Fruit fly (Drosophila melanogaster): ENCODE results near the gene CG2113.

CG2113 gene

dm6 chr3L:2994872-2995271 lies at the start of gene CG2113:
Gene CG2113 (plus strand): TSS chr3L:2995172.
- TF ChIP-seq CG17801 (GFP tag; optimal IDR thresholded peaks at IDR 0.05; ENCODE audit: partially characterized antibody), result no peak

dm6 chr3L:2951518-2951917 lies 43.5 kb upstream of the CG2113 start, which contains the start of gene CG32846:
Gene CG32846 (minus strand): TSS chr3L:2951618.
- no peak for TF ChIP-seq CG17801 (GFP tag; optimal IDR thresholded peaks at IDR 0.05; ENCODE audit: partially characterized antibody)

dm6 chr3L:2960949-2961584 lies 33.9 kb upstream of the CG2113 start, which contains the start of the genes CG34025 and Or63a:
Gene CG34025 (minus strand): TSS chr3L:2961049.
Gene Or63a (plus strand): TSS chr3L:2961534.
- no peak for TF ChIP-seq CG17801 (GFP tag; optimal IDR thresholded peaks at IDR 0.05; ENCODE audit: partially characterized antibody)

- peak; percentile 73 for TF ChIP-seq CG17801 (GFP tag; optimal IDR thresholded peaks at IDR 0.05; ENCODE audit: partially characterized antibody)
Measured at dm6 chr3L:2980856-2981255, 14.1 kb upstream of the CG2113 start, which contains the start of gene CPT2. Gene CPT2 (plus strand): TSS chr3L:2981022.

dm6 chr3L:2986302-2986701 lies 8.7 kb upstream of the CG2113 start:
- TF ChIP-seq CG17801 (GFP tag; optimal IDR thresholded peaks at IDR 0.05; ENCODE audit: partially characterized antibody), result no peak

- no peak for TF ChIP-seq CG17801 (GFP tag; optimal IDR thresholded peaks at IDR 0.05; ENCODE audit: partially characterized antibody)
Measured at dm6 chr3L:2987749-2988148, 7.2 kb upstream of the CG2113 start.

- no peak for TF ChIP-seq CG17801 (GFP tag; optimal IDR thresholded peaks at IDR 0.05; ENCODE audit: partially characterized antibody)
Measured at dm6 chr3L:3001445-3001844, 6.5 kb downstream of the CG2113 start, which contains the start of gene FMRFaR. Gene FMRFaR (plus strand): TSS chr3L:3001716.

- TF ChIP-seq CG17801 (GFP tag; optimal IDR thresholded peaks at IDR 0.05; ENCODE audit: partially characterized antibody), result no peak
Measured at dm6 chr3L:3013496-3013895, 18.5 kb downstream of the CG2113 start.

dm6 chr3L:3015969-3016368 lies 21.0 kb downstream of the CG2113 start, which contains the start of gene CG32488:
Gene CG32488 (minus strand): TSS chr3L:3016069.
- no peak for TF ChIP-seq CG17801 (GFP tag; optimal IDR thresholded peaks at IDR 0.05; ENCODE audit: partially characterized antibody)

- no peak for TF ChIP-seq CG17801 (GFP tag; optimal IDR thresholded peaks at IDR 0.05; ENCODE audit: partially characterized antibody)
Measured at dm6 chr3L:3017156-3017555, 22.2 kb downstream of the CG2113 start, which contains the start of gene CG32487. Gene CG32487 (minus strand): TSS chr3L:3017256.

dm6 chr3L:3026421-3026820 lies 31.4 kb downstream of the CG2113 start, which contains the start of gene aly:
Gene aly (minus strand): TSS chr3L:3026521.
- no peak for TF ChIP-seq CG17801 (GFP tag; optimal IDR thresholded peaks at IDR 0.05; ENCODE audit: partially characterized antibody)

- TF ChIP-seq CG17801 (GFP tag; optimal IDR thresholded peaks at IDR 0.05; ENCODE audit: partially characterized antibody), result no peak
Measured at dm6 chr3L:3034779-3035643, 40.0 kb downstream of the CG2113 start, which contains the start of gene CG2162. Gene CG2162 (plus strand): TSS chr3L:3035196.

dm6 chr3L:3035769-3036583 lies 41.0 kb downstream of the CG2113 start:
- peak; percentile 77 for TF ChIP-seq CG17801 (GFP tag; optimal IDR thresholded peaks at IDR 0.05; ENCODE audit: partially characterized antibody)

- no peak for TF ChIP-seq CG17801 (GFP tag; optimal IDR thresholded peaks at IDR 0.05; ENCODE audit: partially characterized antibody)
Measured at dm6 chr3L:3036951-3037586, 42.1 kb downstream of the CG2113 start.
